Fruit fly (Drosophila melanogaster) S2 (cell line): Measurements from ENCODE around the gene CG11342.

ENCODE experiments used
- CG8478 ChIP-seq: fragments of >200 bp; optimal IDR thresholded peaks from 2 replicates; lab custom pipeline; 2018
- CTCF ChIP-seq, 2 experiments: fragments of >200 bp; optimal IDR thresholded peaks; 2 replicates each; lab custom pipeline; 2018

dm6 chr3L:4403180-4403769, 36.0 kb upstream of the CG11342 start, which contains the start of gene Syx17:
- TF ChIP-seq CG8478 (lab: Kevin White, UChicago): no peak
- TF ChIP-seq CTCF (optimal IDR thresholded peaks at IDR 0.05; lab: Kevin White, UChicago): no peak
